Worm (Caenorhabditis elegans): ENCODE results near the gene R144.3.

DNA sequence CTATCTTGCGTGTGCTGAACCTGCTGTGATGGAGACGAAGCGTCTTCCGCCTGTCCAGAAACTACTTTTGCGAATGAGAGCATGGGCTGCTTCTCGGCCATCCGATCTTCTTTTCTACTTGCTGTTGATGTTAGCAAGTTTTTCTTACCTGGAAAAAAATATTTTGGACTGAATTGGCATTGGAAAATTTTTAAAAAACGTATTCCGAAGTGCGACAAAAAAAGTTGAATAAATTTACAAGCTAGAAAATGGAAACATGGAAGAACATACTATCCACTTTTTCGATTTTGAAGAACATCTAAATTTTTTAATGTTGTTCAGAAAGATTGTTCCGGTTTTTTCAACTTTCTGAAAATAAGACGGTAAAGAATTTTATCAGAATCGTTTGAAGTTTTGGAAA lies 4.2 kb upstream of the R144.3 start, which contains the start of gene larp-1:
- no peak for TF ChIP-seq ama-1 (optimal IDR thresholded peaks at IDR 0.05)
- no peak for TF ChIP-seq tra-4 (tag; optimal IDR thresholded peaks at IDR 0.05)
- no peak for TF ChIP-seq flt-1 (GFP tag; IDR thresholded peaks at IDR 0.05)
- no peak for TF ChIP-seq F13C5.2 (tag; optimal IDR thresholded peaks at IDR 0.05)
- no peak for TF ChIP-seq sea-1 (GFP tag; conservative IDR thresholded peaks at IDR 0.05)
- no peak for TF ChIP-seq tbx-11 (GFP tag; IDR thresholded peaks at IDR 0.05)
- no peak for TF ChIP-seq ceh-13 (GFP tag; optimal IDR thresholded peaks at IDR 0.05)
- no peak for TF ChIP-seq scrt-1 (GFP tag; IDR thresholded peaks at IDR 0.05)
- no peak for TF ChIP-seq hmg-4 (GFP tag; optimal IDR thresholded peaks at IDR 0.05)
- no peak for TF ChIP-seq ceh-36 (tag; optimal IDR thresholded peaks at IDR 0.05)
- TF ChIP-seq hnd-1 (tag; optimal IDR thresholded peaks at IDR 0.05), result no peak
- no peak for TF ChIP-seq B0310.2 (tag; optimal IDR thresholded peaks at IDR 0.05)
